Worm (Caenorhabditis elegans): ENCODE data around the gene R10H10.3.

Gene R10H10.3

DNA sequence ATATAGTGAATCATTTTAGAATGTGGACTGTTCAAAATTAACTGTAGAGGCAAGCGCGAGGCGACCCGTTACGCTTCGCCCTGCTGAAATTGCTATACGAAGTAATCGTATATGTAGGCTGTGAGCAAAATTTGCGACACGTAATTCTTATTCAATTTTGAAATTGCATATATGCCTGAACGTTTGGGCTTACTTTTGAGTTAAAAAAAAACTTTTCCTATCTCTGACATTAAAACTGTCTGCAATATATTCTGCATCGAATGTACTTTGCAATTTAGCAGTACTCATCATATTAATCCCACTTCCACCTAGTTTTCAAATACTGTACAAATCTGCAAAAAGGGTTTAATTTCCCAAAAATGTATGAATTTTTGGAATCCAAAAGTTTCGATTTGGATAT, 41.4 kb upstream of the R10H10.3 start:
- TF ChIP-seq C34F6.9 (tag; optimal IDR thresholded peaks at IDR 0.05) = no peak
- no peak for TF ChIP-seq F13H6.1 (tag; optimal IDR thresholded peaks at IDR 0.05)
- no peak for TF ChIP-seq mbf-1 (tag; optimal IDR thresholded peaks at IDR 0.05)
- TF ChIP-seq ceh-82 (tag; optimal IDR thresholded peaks at IDR 0.05) = no peak
- no peak for TF ChIP-seq blmp-1 (tag; optimal IDR thresholded peaks at IDR 0.05; ENCODE audit: insufficient read depth)

DNA sequence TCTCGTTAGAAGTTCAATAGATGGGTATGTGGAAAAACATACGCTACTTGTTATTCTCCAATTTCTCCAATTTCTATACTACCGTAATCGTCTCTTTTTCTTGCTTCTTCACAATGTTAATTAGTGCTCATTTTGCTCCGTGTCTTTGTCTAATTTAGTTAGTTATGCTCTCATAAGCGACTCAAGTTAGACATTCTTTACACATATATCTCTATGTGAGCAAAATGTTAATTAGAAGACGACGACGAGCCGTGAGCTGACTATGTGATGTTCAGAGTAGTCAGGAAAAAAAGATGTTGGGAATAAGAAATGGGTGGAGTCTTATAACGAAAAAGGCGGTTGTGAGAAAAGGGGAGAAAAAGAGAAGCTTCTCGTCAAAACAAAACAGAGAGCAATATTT, 40.8 kb upstream of the R10H10.3 start:
- TF ChIP-seq ceh-16 (tag; optimal IDR thresholded peaks at IDR 0.05) (no peak), crh-2 (tag; optimal IDR thresholded peaks at IDR 0.05) (peak; percentile 67)

DNA sequence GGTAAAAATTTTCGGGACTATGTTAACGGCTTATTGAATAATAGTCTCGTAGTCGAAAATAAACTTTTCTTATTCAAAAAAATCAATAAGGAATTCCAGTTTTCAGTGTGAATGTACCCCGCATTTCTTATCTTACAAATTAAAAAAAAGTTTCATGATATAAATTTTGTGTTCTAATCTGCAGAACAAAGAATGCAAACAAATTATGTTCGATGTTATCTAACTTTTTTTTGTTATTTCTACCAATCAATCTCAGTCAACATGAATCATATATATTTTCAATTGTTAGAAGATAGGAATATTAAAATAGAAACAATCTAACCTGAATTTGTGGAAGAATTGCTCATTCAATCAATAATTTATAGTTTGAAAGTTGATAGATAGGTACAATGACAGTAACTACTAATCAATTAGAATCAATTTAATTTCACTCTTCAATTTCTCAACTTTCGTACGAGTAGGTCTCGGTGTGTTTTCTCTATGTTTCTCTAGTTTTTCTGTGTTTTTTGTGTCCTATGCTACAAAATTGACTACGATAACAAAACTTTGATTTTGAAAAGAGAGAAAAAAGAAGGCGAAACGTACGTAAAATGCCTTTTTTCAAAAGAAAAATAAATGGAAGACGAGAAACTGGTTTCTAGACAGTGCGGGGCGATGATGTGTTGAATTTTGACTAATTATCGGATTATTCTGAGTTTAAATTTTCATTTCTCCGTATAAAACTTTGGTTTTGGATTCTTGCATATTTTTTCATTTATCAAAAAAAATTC, 38.2 kb upstream of the R10H10.3 start, which contains the start of the genes unc-43 and Y43C5B.3:
Gene unc-43 (minus strand): TSS at position 347 of the 770 bp plus-strand sequence.
Gene Y43C5B.3 (plus strand): TSS at position 720 of the 770 bp plus-strand sequence.
- TF ChIP-seq skn-1 (tag; optimal IDR thresholded peaks at IDR 0.05) = no peak
- peak; percentile 5 for TF ChIP-seq crh-2 (tag; optimal IDR thresholded peaks at IDR 0.05)
- TF ChIP-seq fos-1 (tag; optimal IDR thresholded peaks at IDR 0.05) = peak; percentile 62
- peak; percentile 70 for TF ChIP-seq blmp-1 (tag; optimal IDR thresholded peaks at IDR 0.05; ENCODE audit: insufficient read depth)

DNA sequence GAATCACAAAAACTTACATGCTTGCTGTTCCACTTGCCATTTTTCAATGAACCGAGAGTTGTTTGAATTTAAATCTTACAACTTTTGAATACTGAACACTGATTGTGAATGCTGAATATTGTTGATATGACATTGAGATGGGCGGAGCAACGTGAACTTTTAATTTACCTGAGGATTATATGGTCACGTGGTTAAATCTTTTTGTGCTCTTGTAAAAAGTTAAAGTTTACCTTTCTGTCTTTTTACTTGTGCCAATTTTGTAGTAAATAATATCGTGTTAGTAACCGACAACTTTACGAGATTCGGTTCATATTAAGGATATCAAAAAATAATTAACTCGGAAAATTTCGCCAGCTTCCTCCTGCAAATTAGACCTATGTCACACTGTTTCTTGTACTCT, 36.1 kb upstream of the R10H10.3 start, which contains the start of gene Y43C5B.2:
Gene Y43C5B.2 (minus strand): TSS at position 101 of the 400 bp plus-strand sequence.
- TF ChIP-seq ztf-4 (tag; optimal IDR thresholded peaks at IDR 0.05) (no peak), ztf-11 (tag; optimal IDR thresholded peaks at IDR 0.05) (no peak), unc-39 (tag; optimal IDR thresholded peaks at IDR 0.05) (no peak), nhr-237 (tag; optimal IDR thresholded peaks at IDR 0.05) (no peak)

DNA sequence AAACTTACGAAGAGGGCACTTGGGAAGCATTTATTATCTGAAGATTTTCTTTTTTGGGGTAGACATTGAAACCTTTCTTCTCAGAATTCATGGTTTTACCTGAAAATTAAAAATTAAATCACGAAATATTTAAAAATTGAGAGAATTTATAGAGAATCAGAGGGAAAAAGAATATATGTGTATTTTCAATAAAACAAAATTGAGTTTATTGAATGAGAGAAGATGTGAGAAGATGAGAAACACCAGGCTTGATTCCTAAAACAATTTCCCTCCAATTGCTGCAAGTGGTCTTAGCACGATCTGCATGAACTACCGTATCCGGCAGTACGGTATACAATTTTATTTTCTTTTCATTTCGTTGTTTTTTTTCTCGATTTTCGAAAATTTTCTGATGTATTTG, 31.2 kb upstream of the R10H10.3 start, which contains the start of gene R11A8.1:
Gene R11A8.1 (minus strand): TSS at position 101 of the 400 bp plus-strand sequence.
- TF ChIP-seq unc-55 (GFP tag; optimal IDR thresholded peaks at IDR 0.05) (no peak), R02D3.7 (tag; optimal IDR thresholded peaks at IDR 0.05) (no peak), nhr-10 (tag; optimal IDR thresholded peaks at IDR 0.05) (no peak), mdl-1 (tag; optimal IDR thresholded peaks at IDR 0.05) (no peak), nhr-21 (tag; optimal IDR thresholded peaks at IDR 0.05) (no peak), ZK546.5 (tag; optimal IDR thresholded peaks at IDR 0.05) (no peak), fos-1 (tag; optimal IDR thresholded peaks at IDR 0.05) (no peak), peb-1 (tag; optimal IDR thresholded peaks at IDR 0.05) (no peak), nhr-6 (tag; optimal IDR thresholded peaks at IDR 0.05) (no peak), crh-2 (tag; optimal IDR thresholded peaks at IDR 0.05) (no peak), mab-5 (tag; optimal IDR thresholded peaks at IDR 0.05) (no peak)

DNA sequence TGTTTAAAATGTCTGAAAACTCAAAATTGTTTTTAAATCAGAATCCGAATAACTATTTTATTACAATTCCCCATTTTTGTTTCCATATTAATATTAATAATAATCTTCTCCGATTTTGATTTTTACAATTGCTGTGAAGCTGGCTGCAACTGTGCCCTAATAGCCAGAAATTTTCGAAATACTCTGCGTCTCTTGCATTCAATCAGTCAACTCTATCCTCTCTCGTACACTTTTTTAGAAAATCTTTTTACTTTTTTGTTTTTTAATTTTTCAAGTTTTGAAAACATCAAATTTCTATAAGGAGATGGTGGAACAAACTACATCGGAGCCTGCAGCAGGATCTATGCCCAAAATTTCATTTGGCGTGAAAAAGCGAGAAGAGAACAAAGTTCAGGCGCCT, 30.5 kb upstream of the R10H10.3 start, which contains the start of gene gkow-1:
Gene gkow-1 (plus strand): TSS at position 301 of the 400 bp plus-strand sequence.
- TF ChIP-seq lin-13 (GFP tag; optimal IDR thresholded peaks at IDR 0.05) (no peak), mab-5 (tag; optimal IDR thresholded peaks at IDR 0.05) (no peak), gmeb-1 (tag; optimal IDR thresholded peaks at IDR 0.05) (no peak), C34F6.9 (tag; optimal IDR thresholded peaks at IDR 0.05) (peak; percentile 33), crh-2 (tag; optimal IDR thresholded peaks at IDR 0.05) (peak; percentile 7), unc-55 (GFP tag; optimal IDR thresholded peaks at IDR 0.05) (peak; percentile 39), R02D3.7 (tag; optimal IDR thresholded peaks at IDR 0.05) (no peak), mdl-1 (tag; optimal IDR thresholded peaks at IDR 0.05) (no peak), peb-1 (tag; optimal IDR thresholded peaks at IDR 0.05) (no peak), nhr-129 (tag; optimal IDR thresholded peaks at IDR 0.05) (no peak), lin-11 (tag; optimal IDR thresholded peaks at IDR 0.05) (no peak)

DNA sequence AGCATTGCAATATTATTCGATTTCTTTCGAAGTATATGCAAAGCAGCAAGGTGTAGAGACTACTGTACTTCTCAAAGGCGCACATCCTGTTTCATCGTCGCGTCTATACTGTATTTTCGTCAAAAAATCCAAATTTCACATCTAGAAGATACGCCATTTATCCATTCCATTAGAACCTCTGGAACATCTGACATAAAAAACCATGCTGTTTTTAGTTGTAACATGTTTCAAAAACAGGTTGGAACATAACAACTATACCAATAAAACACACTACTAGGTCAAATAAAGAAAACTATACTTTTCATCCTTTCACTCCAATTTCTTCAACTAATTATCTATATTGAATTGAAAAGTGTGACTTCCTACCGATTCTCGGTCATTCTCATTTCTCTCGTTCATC, 28.0 kb upstream of the R10H10.3 start, which contains the start of gene ugt-59:
Gene ugt-59 (plus strand): TSS at position 301 of the 400 bp plus-strand sequence.
- TF ChIP-seq C34F6.9 (tag; optimal IDR thresholded peaks at IDR 0.05) (no peak), aly-2 (tag; optimal IDR thresholded peaks at IDR 0.05) (no peak), R02D3.7 (tag; optimal IDR thresholded peaks at IDR 0.05) (no peak), egl-27 (tag; optimal IDR thresholded peaks at IDR 0.05) (no peak), lin-11 (tag; optimal IDR thresholded peaks at IDR 0.05) (no peak), nhr-12 (tag; optimal IDR thresholded peaks at IDR 0.05) (no peak), Y55F3AM.14 (GFP tag; optimal IDR thresholded peaks at IDR 0.05) (no peak), unc-62 (GFP tag; optimal IDR thresholded peaks at IDR 0.05) (no peak), nhr-11 (tag; optimal IDR thresholded peaks at IDR 0.05) (no peak)
